Fruit fly (Drosophila melanogaster) whole organism, embryonic: Measurements from ENCODE around the gene CG3534.

Experiments used
- Atf6 ChIP-seq: fragments of 200-800 bp; sonication (Bioruptor generic); IDR thresholded peaks from 2 replicates; pipeline ENCODE4 v1.3.6; 2022; ENCODE audit warnings: missing biosample characterization, missing genetic modification characterization
- CG10654 ChIP-seq: fragments of 200-800 bp; sonication (Bioruptor generic); optimal IDR thresholded peaks from 2 replicates; lab custom pipeline; 2016; ENCODE audit warnings: missing biosample characterization, missing genetic modification characterization
- CG11247 ChIP-seq: fragments of 200-800 bp; sonication (Bioruptor generic); IDR thresholded peaks from 2 replicates; pipeline ENCODE4 v1.3.6; 2022; ENCODE audit warnings: missing biosample characterization, missing genetic modification characterization
- CG15514 ChIP-seq: fragments of 200-800 bp; sonication (Bioruptor generic); optimal IDR thresholded peaks from 3 replicates; lab custom pipeline; 2017; ENCODE audit warnings: missing biosample characterization, missing genetic modification characterization, mild to moderate bottlenecking, moderate library complexity, missing genetic modification reagents
- CG17186 ChIP-seq: fragments of 200-800 bp; sonication (Bioruptor generic); optimal IDR thresholded peaks from 3 replicates; lab custom pipeline; 2017; ENCODE audit warnings: missing biosample characterization, missing genetic modification reagents, missing genetic modification characterization
- CG18619 ChIP-seq: fragments of 200-800 bp; sonication (Bioruptor generic); optimal IDR thresholded peaks from 3 replicates; lab custom pipeline; 2017; ENCODE audit warnings: missing biosample characterization, mild to moderate bottlenecking, missing genetic modification characterization
- CG2129 ChIP-seq: fragments of 200-800 bp; sonication (Bioruptor generic); IDR thresholded peaks from 2 replicates; pipeline ENCODE4 v1.3.6; 2022; ENCODE audit warnings: missing biosample characterization, missing genetic modification characterization; ENCODE audit not compliant: partially characterized antibody
- CG31388 ChIP-seq: fragments of 200-800 bp; sonication (Bioruptor generic); optimal IDR thresholded peaks from 2 replicates; lab custom pipeline; 2016; ENCODE audit warnings: missing biosample characterization, missing genetic modification characterization
- CG4617 ChIP-seq: fragments of 200-800 bp; sonication (Bioruptor generic); optimal IDR thresholded peaks from 3 replicates; lab custom pipeline; 2016; ENCODE audit warnings: missing biosample characterization, missing genetic modification characterization, borderline replicate concordance
- CG6791 ChIP-seq: fragments of 200-800 bp; sonication (Bioruptor generic); IDR thresholded peaks from 3 replicates; pipeline ENCODE4 v1.3.6; 2022; ENCODE audit warnings: missing biosample characterization, missing genetic modification characterization; ENCODE audit not compliant: partially characterized antibody
- CG8281 ChIP-seq: fragments of 200-800 bp; sonication (Bioruptor generic); optimal IDR thresholded peaks from 2 replicates; lab custom pipeline; 2018; ENCODE audit warnings: missing biosample characterization, mild to moderate bottlenecking, missing genetic modification characterization, moderate library complexity
- CG8478 ChIP-seq: fragments of >200 bp; optimal IDR thresholded peaks from 2 replicates; lab custom pipeline; 2018
- CG9437 ChIP-seq: fragments of 200-800 bp; sonication (Bioruptor generic); optimal IDR thresholded peaks from 2 replicates; lab custom pipeline; 2018; ENCODE audit warnings: missing biosample characterization, mild to moderate bottlenecking, missing genetic modification characterization
- CG9817 ChIP-seq: fragments of 200-800 bp; sonication (Bioruptor generic); optimal IDR thresholded peaks from 2 replicates; lab custom pipeline; 2018; ENCODE audit warnings: missing biosample characterization, mild to moderate bottlenecking, missing genetic modification characterization, moderate library complexity
- CHES-1-like ChIP-seq: fragments of 200-800 bp; sonication (Bioruptor generic); optimal IDR thresholded peaks from 2 replicates; lab custom pipeline; 2016; ENCODE audit warnings: missing biosample characterization, missing genetic modification characterization
- Dbx ChIP-seq: fragments of 200-800 bp; sonication (Bioruptor generic); IDR thresholded peaks from 3 replicates; pipeline ENCODE4 v1.3.6; 2022; ENCODE audit warnings: missing biosample characterization, missing genetic modification characterization
- Doc2 ChIP-seq: fragments of 200-800 bp; sonication (Bioruptor generic); IDR thresholded peaks from 2 replicates; pipeline ENCODE4 v1.3.6; 2022; ENCODE audit warnings: missing biosample characterization, missing genetic modification characterization
- H15 ChIP-seq: fragments of 200-800 bp; sonication (Bioruptor generic); IDR thresholded peaks from 3 replicates; pipeline ENCODE4 v1.3.6; 2022; ENCODE audit warnings: missing biosample characterization, missing genetic modification characterization
- MBD-R2 ChIP-seq: fragments of 200-800 bp; sonication (Bioruptor generic); IDR thresholded peaks from 2 replicates; pipeline ENCODE4 v1.3.6; 2022; ENCODE audit warnings: missing biosample characterization, missing genetic modification characterization
- MESR4 ChIP-seq: fragments of 200-800 bp; sonication (Bioruptor generic); optimal IDR thresholded peaks from 2 replicates; lab custom pipeline; 2018; ENCODE audit warnings: missing biosample characterization, mild to moderate bottlenecking, missing genetic modification characterization, moderate library complexity
- Meics ChIP-seq: fragments of 200-800 bp; sonication (Bioruptor generic); optimal IDR thresholded peaks from 2 replicates; lab custom pipeline; 2017; ENCODE audit warnings: missing biosample characterization, mild to moderate bottlenecking, missing genetic modification characterization
- NfI ChIP-seq: fragments of 200-800 bp; sonication (Bioruptor generic); optimal IDR thresholded peaks from 3 replicates; lab custom pipeline; 2018; ENCODE audit warnings: missing biosample characterization, mild to moderate bottlenecking, missing genetic modification characterization, moderate library complexity
- Six4 ChIP-seq: fragments of 200-800 bp; sonication (Bioruptor generic); optimal IDR thresholded peaks from 2 replicates; lab custom pipeline; 2016; ENCODE audit warnings: missing biosample characterization, missing genetic modification characterization
- Sox102F ChIP-seq: fragments of 200-800 bp; sonication (Bioruptor generic); optimal IDR thresholded peaks from 2 replicates; lab custom pipeline; 2018; ENCODE audit warnings: missing biosample characterization, mild to moderate bottlenecking, missing genetic modification characterization, moderate library complexity
- Usf ChIP-seq: fragments of 200-800 bp; sonication (Bioruptor generic); optimal IDR thresholded peaks from 2 replicates; lab custom pipeline; 2017; ENCODE audit warnings: missing genotype, missing biosample characterization, missing genetic modification characterization
- Xbp1 ChIP-seq: fragments of 200-800 bp; sonication (Bioruptor generic); optimal IDR thresholded peaks from 3 replicates; lab custom pipeline; 2016; ENCODE audit warnings: missing biosample characterization, mild to moderate bottlenecking, missing genetic modification characterization
- bigmax ChIP-seq: fragments of 200-800 bp; sonication (Bioruptor generic); optimal IDR thresholded peaks from 2 replicates; lab custom pipeline; 2018; ENCODE audit warnings: missing biosample characterization, mild to moderate bottlenecking, missing genetic modification characterization
- bsh ChIP-seq, 2 experiments: fragments of 200-800 bp; sonication (Bioruptor generic); optimal IDR thresholded peaks; 2 replicates each; lab custom pipeline; 2017 to 2018; ENCODE audit warnings: mild to moderate bottlenecking in 2 of 2, missing biosample characterization in 2 of 2, missing genetic modification characterization in 2 of 2, moderate library complexity in 1 of 2
- cg ChIP-seq: fragments of 200-800 bp; sonication (Bioruptor generic); optimal IDR thresholded peaks from 3 replicates; lab custom pipeline; 2019; ENCODE audit warnings: missing biosample characterization, mild to moderate bottlenecking, missing genetic modification characterization, moderate library complexity
- corto ChIP-seq: fragments of 200-800 bp; sonication (Bioruptor generic); optimal IDR thresholded peaks from 2 replicates; lab custom pipeline; 2016; ENCODE audit warnings: missing biosample characterization, mild to moderate bottlenecking, missing genetic modification characterization, moderate library complexity
- cwo ChIP-seq: fragments of 200-800 bp; sonication (Bioruptor generic); optimal IDR thresholded peaks from 3 replicates; lab custom pipeline; 2017; ENCODE audit warnings: missing biosample characterization, missing genetic modification characterization, mild to moderate bottlenecking, moderate library complexity, missing genetic modification reagents
- exex ChIP-seq: fragments of 200-800 bp; sonication (Bioruptor generic); optimal IDR thresholded peaks from 4 replicates; lab custom pipeline; 2018; ENCODE audit warnings: missing biosample characterization, mild to moderate bottlenecking, missing genetic modification characterization, moderate library complexity
- ftz-f1 ChIP-seq: fragments of 200-800 bp; sonication (Bioruptor generic); optimal IDR thresholded peaks from 2 replicates; lab custom pipeline; 2016; ENCODE audit warnings: missing biosample characterization, missing genetic modification characterization
- gce ChIP-seq: fragments of 200-800 bp; sonication (Bioruptor generic); IDR thresholded peaks from 3 replicates; pipeline ENCODE4 v1.3.6; 2022; ENCODE audit warnings: missing biosample characterization, missing genetic modification characterization
- gcm2 ChIP-seq: fragments of 200-800 bp; sonication (Bioruptor generic); optimal IDR thresholded peaks from 2 replicates; lab custom pipeline; 2016; ENCODE audit warnings: missing biosample characterization, missing genetic modification characterization
- hkb ChIP-seq, 2 experiments: fragments of 200-800 bp in 1 of 2; fragments of >200 bp in 1 of 2; sonication (Bioruptor generic) in 1 of 2; IDR thresholded peaks in 1 of 2; optimal IDR thresholded peaks in 1 of 2; 2 replicates each; pipeline versions ENCODE4 v1.3.6 to Lab custom; 2017 to 2022; ENCODE audit warnings: missing biosample characterization in 1 of 2, missing genetic modification characterization in 1 of 2
- ind ChIP-seq: fragments of 200-800 bp; sonication (Bioruptor generic); optimal IDR thresholded peaks from 3 replicates; lab custom pipeline; 2016; ENCODE audit warnings: missing biosample characterization, missing genetic modification characterization
- lmd ChIP-seq: fragments of 200-800 bp; sonication (Bioruptor generic); IDR thresholded peaks from 2 replicates; pipeline ENCODE4 v1.3.6; 2022; ENCODE audit warnings: missing biosample characterization, missing genetic modification characterization
- nerfin-1 ChIP-seq: fragments of 200-800 bp; sonication (Bioruptor generic); optimal IDR thresholded peaks from 3 replicates; lab custom pipeline; 2019; ENCODE audit warnings: missing biosample characterization, mild to moderate bottlenecking, missing genetic modification characterization, moderate library complexity
- pan ChIP-seq, 4 experiments: fragments of >200 bp in 3 of 4; fragments of 200-800 bp in 1 of 4; sonication (Bioruptor generic) in 1 of 4; optimal IDR thresholded peaks in 3 of 4; IDR thresholded peaks in 1 of 4; 2 replicates each; pipeline versions ENCODE4 v1.3.6 to Lab custom; 2017 to 2022; ENCODE audit warnings: missing biosample characterization in 2 of 4, missing genetic modification characterization in 2 of 4, mixed read lengths in 1 of 4
- pho ChIP-seq: fragments of 200-800 bp; sonication (Bioruptor generic); optimal IDR thresholded peaks from 2 replicates; lab custom pipeline; 2016; ENCODE audit warnings: missing biosample characterization, missing genetic modification characterization
- pum ChIP-seq: fragments of 200-800 bp; sonication (Bioruptor generic); optimal IDR thresholded peaks from 2 replicates; lab custom pipeline; 2016; ENCODE audit warnings: missing biosample characterization, missing genetic modification characterization
- sens-2 ChIP-seq: fragments of 200-800 bp; sonication (Bioruptor generic); IDR thresholded peaks from 2 replicates; pipeline ENCODE4 v1.3.6; 2022; ENCODE audit warnings: missing biosample characterization, missing genetic modification characterization
- seq ChIP-seq: fragments of 200-800 bp; sonication (Bioruptor generic); IDR thresholded peaks from 2 replicates; pipeline ENCODE4 v1.3.6; 2022; ENCODE audit warnings: missing biosample characterization, missing genetic modification characterization
- sisA ChIP-seq: fragments of 200-800 bp; sonication (Bioruptor generic); IDR thresholded peaks from 2 replicates; pipeline ENCODE4 v1.3.6; 2022; ENCODE audit warnings: missing biosample characterization, missing genetic modification characterization
- stc ChIP-seq: fragments of 200-800 bp; sonication (Bioruptor generic); IDR thresholded peaks from 2 replicates; pipeline ENCODE4 v1.3.6; 2022; ENCODE audit warnings: missing biosample characterization, missing genetic modification characterization
- tgo ChIP-seq: fragments of 200-800 bp; sonication (Bioruptor generic); IDR thresholded peaks from 3 replicates; pipeline ENCODE4 v1.3.6; 2022; ENCODE audit warnings: missing biosample characterization, missing genetic modification characterization
- trh ChIP-seq: fragments of 200-800 bp; sonication (Bioruptor generic); optimal IDR thresholded peaks from 2 replicates; lab custom pipeline; 2016; ENCODE audit warnings: missing biosample characterization, missing genetic modification characterization

The CG3534 gene

dm6 chr3R:16996059-16996959 is at the start of gene CG3534, which contains the start of gene EMC2A (continued):
- no peak for TF ChIP-seq trh (GFP tag; lab: Kevin White, UChicago)
- no peak for TF ChIP-seq nerfin-1 (tag; lab: Kevin White, UChicago)
- no peak for TF ChIP-seq Usf (GFP tag; lab: Kevin White, UChicago)
- no peak for TF ChIP-seq corto (GFP tag; lab: Kevin White, UChicago)
- no peak for TF ChIP-seq bigmax (GFP tag; lab: Kevin White, UChicago)
- TF ChIP-seq ind (GFP tag; lab: Kevin White, UChicago), result no peak
- TF ChIP-seq CG9817 (tag; lab: Kevin White, UChicago), result no peak
- peak; percentile 33 for TF ChIP-seq Meics
- TF ChIP-seq Xbp1 (GFP tag; lab: Kevin White, UChicago), result no peak
- TF ChIP-seq CG8281 (tag; lab: Kevin White, UChicago), result no peak
- no peak for TF ChIP-seq gce
- TF ChIP-seq cg (GFP tag; lab: Kevin White, UChicago), result no peak
- TF ChIP-seq MBD-R2, result no peak
- no peak for TF ChIP-seq hkb (optimal IDR thresholded peaks at IDR 0.05; lab: Kevin White, UChicago)
- TF ChIP-seq hkb (GFP tag; IDR thresholded peaks at IDR 0.05; lab: Robert Waterston, UW), result peak; percentile 4
- TF ChIP-seq exex (tag; lab: Kevin White, UChicago), result peak; percentile 53
- TF ChIP-seq tgo (GFP tag; lab: Robert Waterston, UW), result peak; percentile 26; the same call in 1 of the 3 replicates
- TF ChIP-seq pan (optimal IDR thresholded peaks at IDR 0.05; lab: Kevin White, UChicago), result no peak
- no peak for TF ChIP-seq pan (GFP tag; optimal IDR thresholded peaks at IDR 0.05 in 1 of 2, IDR thresholded peaks at IDR 0.05 in 1 of 2)
- no peak for TF ChIP-seq Sox102F (GFP tag; lab: Kevin White, UChicago)
- no peak for TF ChIP-seq seq (GFP tag; lab: Robert Waterston, UW)
- no peak for TF ChIP-seq CG17186
- no peak for TF ChIP-seq CG2129 (GFP tag; lab: Robert Waterston, UW)
- no peak for TF ChIP-seq lmd (GFP tag; lab: Robert Waterston, UW)
- no peak for TF ChIP-seq sens-2 (GFP tag; lab: Robert Waterston, UW)
- peak; percentile 15 for TF ChIP-seq CG4617 (GFP tag; lab: Kevin White, UChicago)
- TF ChIP-seq cwo (GFP tag; lab: Kevin White, UChicago), result no peak
- TF ChIP-seq CG18619 (GFP tag; lab: Kevin White, UChicago), result no peak
- no peak for TF ChIP-seq Dbx (GFP tag; lab: Robert Waterston, UW)
- no peak for TF ChIP-seq CG10654 (GFP tag; lab: Kevin White, UChicago)
- no peak for TF ChIP-seq CG9437 (GFP tag; lab: Kevin White, UChicago)
- TF ChIP-seq Doc2, result no peak
- peak; percentile 17 for TF ChIP-seq MESR4 (GFP tag; lab: Kevin White, UChicago)
- peak; percentile 57 for TF ChIP-seq CG15514 (GFP tag; lab: Kevin White, UChicago)
- no peak for TF ChIP-seq gcm2 (GFP tag; lab: Kevin White, UChicago)
- no peak for TF ChIP-seq stc
- no peak for TF ChIP-seq NfI (GFP tag; lab: Kevin White, UChicago)
- no peak for TF ChIP-seq CG6791
- no peak for TF ChIP-seq CG11247 (GFP tag; lab: Robert Waterston, UW)
- TF ChIP-seq sisA (GFP tag; lab: Robert Waterston, UW), result no peak
- TF ChIP-seq pum (GFP tag; lab: Kevin White, UChicago), result peak; percentile 4
- TF ChIP-seq Six4 (GFP tag; lab: Kevin White, UChicago), result peak; percentile 24
- no peak for TF ChIP-seq CG31388 (GFP tag; lab: Kevin White, UChicago)
- no peak for TF ChIP-seq Atf6 (GFP tag; lab: Robert Waterston, UW)
- no peak for TF ChIP-seq H15
- no peak for TF ChIP-seq CG8478
- no peak for TF ChIP-seq bsh (GFP tag; optimal IDR thresholded peaks at IDR 0.05; lab: Kevin White, UChicago)
- no peak for TF ChIP-seq ftz-f1
- no peak for TF ChIP-seq pho (GFP tag; lab: Kevin White, UChicago)
- TF ChIP-seq CHES-1-like (GFP tag; lab: Kevin White, UChicago), result no peak
